Worm (Caenorhabditis elegans) whole organism, L1 larva: Measurements from ENCODE around the gene C24B5.4.

Experiments
- C16A3.4 ChIP-seq: fragments of 150-350 bp; optimal IDR thresholded peaks from 2 replicates; lab custom pipeline; 2014; ENCODE audit warnings: missing biosample characterization, missing genetic modification characterization
- Y116A8C.19 ChIP-seq: sonication (generic microtip); optimal IDR thresholded peaks from 2 replicates; lab custom pipeline; 2016; ENCODE audit warnings: missing compliant biosample characterization, missing genetic modification characterization, borderline replicate concordance
- aha-1 ChIP-seq: fragments of 150-350 bp; optimal IDR thresholded peaks from 2 replicates; lab custom pipeline; 2014; ENCODE audit warnings: missing biosample characterization, missing genetic modification characterization
- alr-1 ChIP-seq: fragments of 200-800 bp; sonication (Bioruptor generic); optimal IDR thresholded peaks from 2 replicates; lab custom pipeline; 2018; ENCODE audit warnings: borderline replicate concordance, mild to moderate bottlenecking, missing genetic modification characterization, missing compliant biosample characterization
- blmp-1 ChIP-seq: fragments of 150-350 bp; optimal IDR thresholded peaks from 2 replicates; lab custom pipeline; 2014; ENCODE audit warnings: missing biosample characterization, missing genetic modification characterization
- ceh-82 ChIP-seq, 3 experiments: fragments of 150-350 bp in 1 of 3; sonication (generic microtip) in 2 of 3; optimal IDR thresholded peaks; 2 replicates each; lab custom pipeline; 2014 to 2017; ENCODE audit warnings: missing biosample characterization in 3 of 3, missing genetic modification characterization in 3 of 3
- ceh-88 ChIP-seq: fragments of 200-800 bp; sonication (Bioruptor generic); IDR thresholded peaks from 2 replicates; pipeline ENCODE4 v1.3.6; 2022; ENCODE audit warnings: missing genetic modification characterization, missing compliant biosample characterization
- ces-1 ChIP-seq: fragments of 150-350 bp; optimal IDR thresholded peaks from 2 replicates; lab custom pipeline; 2014; ENCODE audit warnings: missing biosample characterization, missing genetic modification reagents, missing genetic modification characterization
- dsc-1 ChIP-seq: sonication (generic microtip); optimal IDR thresholded peaks from 2 replicates; lab custom pipeline; 2016; ENCODE audit warnings: mild to moderate bottlenecking, missing genetic modification characterization, missing compliant biosample characterization
- efl-3 ChIP-seq: fragments of 200-800 bp; sonication (Bioruptor generic); optimal IDR thresholded peaks from 2 replicates; lab custom pipeline; 2018; ENCODE audit warnings: mild to moderate bottlenecking, missing genetic modification characterization, missing compliant biosample characterization
- egl-27 ChIP-seq, 2 experiments: fragments of 150-350 bp in 1 of 2; sonication (generic microtip); optimal IDR thresholded peaks; 3 replicates each; lab custom pipeline; 2017 to 2018; ENCODE audit warnings: missing biosample characterization in 2 of 2, missing genetic modification characterization in 2 of 2, missing genetic modification reagents in 2 of 2
- elt-3 ChIP-seq, 6 experiments: fragments of 150-350 bp in 1 of 6; sonication (generic microtip); optimal IDR thresholded peaks; 2 replicates each; lab custom pipeline; 2017 to 2018; ENCODE audit warnings: missing biosample characterization in 6 of 6, missing genetic modification characterization in 6 of 6, inconsistent platforms in 1 of 6
- ets-5 ChIP-seq: fragments of 200-800 bp; sonication (Bioruptor generic); IDR thresholded peaks from 2 replicates; pipeline ENCODE4 v1.3.6; 2022; ENCODE audit warnings: missing genetic modification characterization, missing compliant biosample characterization
- fkh-10 ChIP-seq: sonication (generic microtip); optimal IDR thresholded peaks from 2 replicates; lab custom pipeline; 2017; ENCODE audit warnings: missing biosample characterization, missing genetic modification reagents, missing genetic modification characterization
- fkh-4 ChIP-seq: sonication (generic microtip); optimal IDR thresholded peaks from 2 replicates; lab custom pipeline; 2016; ENCODE audit warnings: missing compliant biosample characterization, missing genetic modification characterization, borderline replicate concordance
- fkh-8 ChIP-seq: sonication (generic microtip); optimal IDR thresholded peaks from 2 replicates; lab custom pipeline; 2016; ENCODE audit warnings: mild to moderate bottlenecking, missing genetic modification characterization, missing compliant biosample characterization
- fos-1 ChIP-seq: fragments of 150-350 bp; optimal IDR thresholded peaks from 2 replicates; lab custom pipeline; 2014; ENCODE audit warnings: missing biosample characterization, missing genetic modification characterization
- irx-1 ChIP-seq: sonication (generic microtip); optimal IDR thresholded peaks from 2 replicates; lab custom pipeline; 2016; ENCODE audit warnings: missing genetic modification characterization, missing compliant biosample characterization
- lin-14 ChIP-seq: fragments of 200-800 bp; sonication (Bioruptor generic); optimal IDR thresholded peaks from 2 replicates; lab custom pipeline; 2018; ENCODE audit warnings: mild to moderate bottlenecking, missing genetic modification characterization, moderate library complexity, missing compliant biosample characterization
- lin-15B ChIP-seq: fragments of 150-350 bp; sonication (generic microtip); optimal IDR thresholded peaks from 3 replicates; lab custom pipeline; 2014; ENCODE audit warnings: missing biosample characterization, missing genetic modification characterization
- lir-3 ChIP-seq: sonication (generic microtip); optimal IDR thresholded peaks from 2 replicates; lab custom pipeline; 2016; ENCODE audit warnings: mild to moderate bottlenecking, missing genetic modification characterization, moderate library complexity, missing compliant biosample characterization; ENCODE audit not compliant: poor library complexity
- lsy-2 ChIP-seq, 2 experiments: fragments of 150-350 bp; optimal IDR thresholded peaks; 2 replicates each; lab custom pipeline; 2014; ENCODE audit warnings: missing biosample characterization in 2 of 2, missing genetic modification characterization in 2 of 2
- mef-2 ChIP-seq: fragments of 150-350 bp; optimal IDR thresholded peaks from 2 replicates; lab custom pipeline; 2014; ENCODE audit warnings: missing biosample characterization, missing genetic modification characterization
- mep-1 ChIP-seq: fragments of 150-350 bp; optimal IDR thresholded peaks from 2 replicates; lab custom pipeline; 2014; ENCODE audit warnings: missing biosample characterization, missing genetic modification characterization
- nhr-19 ChIP-seq: fragments of 200-800 bp; sonication (Bioruptor generic); conservative IDR thresholded peaks from 2 replicates; pipeline ENCODE4 v1.3.6; 2022; ENCODE audit warnings: missing genetic modification characterization, missing compliant biosample characterization
- nhr-20 ChIP-seq: sonication (generic microtip); optimal IDR thresholded peaks from 2 replicates; lab custom pipeline; 2016; ENCODE audit warnings: mild to moderate bottlenecking, missing genetic modification characterization, missing compliant biosample characterization
- nhr-71 ChIP-seq: sonication (generic microtip); optimal IDR thresholded peaks from 2 replicates; lab custom pipeline; 2016; ENCODE audit warnings: mild to moderate bottlenecking, missing genetic modification characterization, moderate library complexity, missing compliant biosample characterization
- nhr-77 ChIP-seq: fragments of 150-350 bp; optimal IDR thresholded peaks from 2 replicates; lab custom pipeline; 2014; ENCODE audit warnings: missing biosample characterization, missing genetic modification characterization
- nhr-85 ChIP-seq: sonication (generic microtip); peaks from one replicate; lab custom pipeline; 2016; ENCODE audit warnings: missing genetic modification characterization, inconsistent platforms, missing compliant biosample characterization
- pag-3 ChIP-seq: sonication (generic microtip); optimal IDR thresholded peaks from 2 replicates; lab custom pipeline; 2017; ENCODE audit warnings: missing genetic modification characterization, mild to moderate bottlenecking, missing compliant biosample characterization, antibody characterized with exemption, borderline replicate concordance; ENCODE audit not compliant: insufficient read depth
- pax-3 ChIP-seq: fragments of 200-800 bp; sonication (Bioruptor generic); optimal IDR thresholded peaks from 2 replicates; lab custom pipeline; 2018; ENCODE audit warnings: mild to moderate bottlenecking, missing genetic modification characterization, moderate library complexity, missing compliant biosample characterization
- skn-1 ChIP-seq: fragments of 150-350 bp; optimal IDR thresholded peaks from 2 replicates; lab custom pipeline; 2014; ENCODE audit warnings: missing biosample characterization, missing genetic modification characterization
- snpc-4 ChIP-seq: fragments of 150-350 bp; optimal IDR thresholded peaks from 2 replicates; lab custom pipeline; 2014; ENCODE audit warnings: missing biosample characterization, missing genetic modification characterization
- snu-23 ChIP-seq: sonication (generic microtip); optimal IDR thresholded peaks from 2 replicates; lab custom pipeline; 2016; ENCODE audit warnings: missing genetic modification characterization, missing compliant biosample characterization
- sox-4 ChIP-seq: sonication (generic microtip); optimal IDR thresholded peaks from 2 replicates; lab custom pipeline; 2016; ENCODE audit warnings: missing genetic modification characterization, missing compliant biosample characterization
- sptf-1 ChIP-seq: fragments of 150-350 bp; optimal IDR thresholded peaks from 2 replicates; lab custom pipeline; 2014; ENCODE audit warnings: missing biosample characterization, missing genetic modification characterization
- swsn-7 ChIP-seq: sonication (generic microtip); optimal IDR thresholded peaks from 2 replicates; lab custom pipeline; 2016; ENCODE audit warnings: missing genetic modification characterization, missing compliant biosample characterization
- tbx-2 ChIP-seq: sonication (generic microtip); optimal IDR thresholded peaks from 2 replicates; lab custom pipeline; 2016; ENCODE audit warnings: missing genetic modification characterization, missing compliant biosample characterization
- unc-30 ChIP-seq: sonication (generic microtip); optimal IDR thresholded peaks from 2 replicates; lab custom pipeline; 2017; ENCODE audit warnings: missing biosample characterization, missing genetic modification characterization
- unc-62 ChIP-seq: fragments of 150-350 bp; optimal IDR thresholded peaks from 2 replicates; lab custom pipeline; 2014; ENCODE audit warnings: missing biosample characterization, missing genetic modification reagents, missing genetic modification characterization
- unc-86 ChIP-seq: sonication (generic microtip); optimal IDR thresholded peaks from 2 replicates; lab custom pipeline; 2016; ENCODE audit warnings: missing genetic modification characterization, missing compliant biosample characterization
- zip-4 ChIP-seq: fragments of 200-800 bp; sonication (Bioruptor generic); optimal IDR thresholded peaks from 2 replicates; lab custom pipeline; 2018; ENCODE audit warnings: mild to moderate bottlenecking, missing genetic modification characterization, moderate library complexity, missing compliant biosample characterization
- ztf-4 ChIP-seq: fragments of 150-350 bp; optimal IDR thresholded peaks from 2 replicates; lab custom pipeline; 2014; ENCODE audit warnings: missing biosample characterization, missing genetic modification characterization

C24B5.4 gene

ce11 chrV:9156679-9157078, 40.4 kb downstream of the C24B5.4 start, which contains the start of gene B0222.15:
Gene B0222.15, minus strand, starts transcription at chrV:9156779.
- TF ChIP-seq lin-14 (GFP tag; lab: Kevin White, UChicago), result no peak
- TF ChIP-seq egl-27 (tag; optimal IDR thresholded peaks at IDR 0.05; lab: Kevin White, UChicago), result no peak
- no peak for TF ChIP-seq ceh-88 (GFP tag; lab: Robert Waterston, UW)
- TF ChIP-seq fos-1 (tag; lab: Kevin White, UChicago), result no peak
- TF ChIP-seq pax-3 (tag; lab: Kevin White, UChicago), result no peak
- TF ChIP-seq nhr-71 (tag; lab: Kevin White, UChicago), result no peak
- TF ChIP-seq sox-4 (tag; lab: Kevin White, UChicago), result no peak
- TF ChIP-seq ets-5, result no peak
- no peak for TF ChIP-seq sptf-1 (tag; lab: Kevin White, UChicago)
- TF ChIP-seq lsy-2 (tag; optimal IDR thresholded peaks at IDR 0.05; lab: Kevin White, UChicago), result no peak
- TF ChIP-seq Y116A8C.19 (tag; lab: Kevin White, UChicago), result no peak
- TF ChIP-seq fkh-10 (GFP tag; lab: Kevin White, UChicago), result no peak
- no peak for TF ChIP-seq C16A3.4 (tag; lab: Kevin White, UChicago)
- TF ChIP-seq unc-30 (tag; lab: Kevin White, UChicago), result no peak
- TF ChIP-seq lir-3 (tag; lab: Kevin White, UChicago), result no peak

DNA sequence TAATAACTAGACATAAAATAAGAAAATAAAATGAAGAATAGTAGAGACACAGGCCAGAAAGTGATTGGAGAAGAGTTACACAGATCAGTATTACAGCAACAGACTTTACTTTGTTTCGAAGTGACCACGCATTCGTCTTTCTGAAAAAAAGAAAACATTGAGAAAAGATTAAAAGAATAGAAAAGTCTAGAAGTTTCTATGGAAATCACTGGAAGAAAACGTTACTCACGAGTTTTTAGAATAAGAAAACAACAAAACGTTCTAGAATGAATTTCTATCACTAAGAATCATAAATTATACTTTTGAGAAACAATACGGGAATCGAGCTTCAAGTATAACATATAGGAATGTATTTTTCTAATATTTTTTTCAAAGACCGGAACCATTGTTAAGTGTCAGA, 41.5 kb downstream of the C24B5.4 start:
- TF ChIP-seq blmp-1 (tag; lab: Kevin White, UChicago) (no peak), unc-62 (GFP tag; lab: Kevin White, UChicago) (no peak), fkh-4 (tag; lab: Kevin White, UChicago) (no peak), lin-15B (tag; lab: Kevin White, UChicago) (no peak), snu-23 (GFP tag; lab: Kevin White, UChicago) (no peak)

DNA sequence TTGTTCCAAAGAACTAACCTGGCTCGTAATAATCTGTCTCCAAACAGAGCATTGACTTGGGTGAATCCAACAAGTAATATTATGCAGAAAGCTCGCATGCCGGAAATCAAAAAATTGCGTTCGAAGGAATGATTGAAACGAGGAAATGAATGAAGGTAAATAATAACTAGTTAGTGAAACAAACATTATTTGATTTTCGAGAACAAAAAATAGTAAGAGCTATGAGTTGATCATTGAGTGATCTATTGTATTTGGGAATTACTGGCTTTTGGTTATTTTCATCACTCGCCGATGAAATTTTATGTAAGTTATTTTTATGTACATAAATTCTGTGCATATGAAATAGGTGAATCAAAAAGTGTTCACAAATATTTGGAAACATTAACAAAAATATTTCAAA, 42.4 kb downstream of the C24B5.4 start, which contains the start of gene B0222.5:
TSS of gene B0222.5 (minus strand) at position 101 of the 400 bp plus-strand sequence.
- no peak for TF ChIP-seq ztf-4
- TF ChIP-seq ces-1 (GFP tag; lab: Kevin White, UChicago), result no peak
- TF ChIP-seq elt-3 (tag; optimal IDR thresholded peaks at IDR 0.05; lab: Kevin White, UChicago), result no peak
- TF ChIP-seq, all 84 proteins: peak for 0

ce11 chrV:9152339-9152738, 44.8 kb downstream of the C24B5.4 start:
- TF ChIP-seq dsc-1 (tag; lab: Kevin White, UChicago) (no peak), unc-86 (tag; lab: Kevin White, UChicago) (no peak), pax-3 (tag; lab: Kevin White, UChicago) (no peak), ets-5 (no peak), nhr-71 (tag; lab: Kevin White, UChicago) (peak; percentile 7), nhr-77 (no peak), snu-23 (GFP tag; lab: Kevin White, UChicago) (peak; percentile 4), swsn-7 (tag; lab: Kevin White, UChicago) (no peak), nhr-85 (peak; percentile 78), nhr-20 (tag; lab: Kevin White, UChicago) (peak; percentile 7), nhr-19 (GFP tag; lab: Robert Waterston, UW) (no peak), pag-3 (tag; lab: Kevin White, UChicago) (no peak)

ce11 chrV:9148151-9148550, 49.0 kb downstream of the C24B5.4 start:
- TF ChIP-seq unc-86 (tag; lab: Kevin White, UChicago) (no peak), nhr-71 (tag; lab: Kevin White, UChicago) (peak; percentile 32), tbx-2 (peak; percentile 2), snpc-4 (no peak), lin-14 (GFP tag; lab: Kevin White, UChicago) (peak; percentile 23), snu-23 (GFP tag; lab: Kevin White, UChicago) (no peak), skn-1 (tag; lab: Kevin White, UChicago) (no peak), mep-1 (tag; lab: Kevin White, UChicago) (no peak), fkh-8 (tag; lab: Kevin White, UChicago) (no peak), aha-1 (tag; lab: Kevin White, UChicago) (no peak), mef-2 (tag; lab: Kevin White, UChicago) (no peak), lir-3 (tag; lab: Kevin White, UChicago) (no peak), ets-5 (no peak), irx-1 (tag; lab: Kevin White, UChicago) (no peak), alr-1 (tag; lab: Kevin White, UChicago) (no peak), ceh-82 (tag; optimal IDR thresholded peaks at IDR 0.05; lab: Kevin White, UChicago) (no peak), nhr-20 (tag; lab: Kevin White, UChicago) (peak; percentile 46), fkh-10 (GFP tag; lab: Kevin White, UChicago) (no peak), zip-4 (GFP tag; lab: Kevin White, UChicago) (no peak), nhr-85 (peak; percentile 82), efl-3 (GFP tag; lab: Kevin White, UChicago) (no peak), Y116A8C.19 (tag; lab: Kevin White, UChicago) (no peak)
